Worm (Caenorhabditis elegans): ENCODE measurements around the gene twk-24.

ce11 chrV:12261377-12261776 is 7.7 kb downstream of the twk-24 start, which contains the start of gene tbb-6:
- no peak for TF ChIP-seq tab-1 (GFP tag; IDR thresholded peaks at IDR 0.05)
- TF ChIP-seq klf-2 (GFP tag; conservative IDR thresholded peaks at IDR 0.05), result no peak
- TF ChIP-seq flt-1 (GFP tag; IDR thresholded peaks at IDR 0.05), result no peak
- no peak for TF ChIP-seq ref-1 (GFP tag; conservative IDR thresholded peaks at IDR 0.05)
- no peak for TF ChIP-seq cog-1 (tag; optimal IDR thresholded peaks at IDR 0.05)
